Fruit fly (Drosophila melanogaster) whole organism, embryonic: ENCODE measurements around the gene CG15696.

Experiments
- BtbVII ChIP-seq: fragments of 200-800 bp; sonication (Bioruptor generic); optimal IDR thresholded peaks from 3 replicates; lab custom pipeline; 2017; ENCODE audit warnings: missing biosample characterization, mild to moderate bottlenecking, missing genetic modification characterization
- CG10321 ChIP-seq: fragments of 200-800 bp; sonication (Bioruptor generic); IDR thresholded peaks from 2 replicates; pipeline ENCODE4 v1.3.6; 2022; ENCODE audit warnings: missing biosample characterization, missing genetic modification characterization
- CG10979 ChIP-seq: fragments of 200-800 bp; sonication (Bioruptor generic); optimal IDR thresholded peaks from 2 replicates; lab custom pipeline; 2018; ENCODE audit warnings: missing biosample characterization, mild to moderate bottlenecking, missing genetic modification characterization, moderate library complexity
- CG11085 ChIP-seq: fragments of 200-800 bp; sonication (Bioruptor generic); IDR thresholded peaks from 2 replicates; pipeline ENCODE4 v1.3.6; 2022; ENCODE audit warnings: missing biosample characterization, missing genetic modification characterization
- CG13123 ChIP-seq: fragments of 200-800 bp; sonication (Bioruptor generic); optimal IDR thresholded peaks from 2 replicates; lab custom pipeline; 2016; ENCODE audit warnings: missing biosample characterization, missing genetic modification characterization
- CG17328 ChIP-seq: fragments of 200-800 bp; sonication (Bioruptor generic); IDR thresholded peaks from 2 replicates; pipeline ENCODE4 v1.3.6; 2022; ENCODE audit warnings: missing biosample characterization, missing genetic modification characterization
- CG17802 ChIP-seq: fragments of 200-800 bp; sonication (Bioruptor generic); optimal IDR thresholded peaks from 2 replicates; lab custom pipeline; 2018; ENCODE audit warnings: missing biosample characterization, mild to moderate bottlenecking, missing genetic modification characterization, moderate library complexity
- CG1792 ChIP-seq: fragments of 200-800 bp; sonication (Bioruptor generic); optimal IDR thresholded peaks from 2 replicates; lab custom pipeline; 2016; ENCODE audit warnings: missing biosample characterization, missing genetic modification characterization
- CG18011 ChIP-seq: fragments of 200-800 bp; sonication (Bioruptor generic); optimal IDR thresholded peaks from 2 replicates; lab custom pipeline; 2017; ENCODE audit warnings: missing biosample characterization, missing genetic modification characterization, mild to moderate bottlenecking, moderate library complexity, missing genotype
- CG18599 ChIP-seq: fragments of 200-800 bp; sonication (Bioruptor generic); optimal IDR thresholded peaks from 3 replicates; lab custom pipeline; 2017; ENCODE audit warnings: missing biosample characterization, missing genetic modification characterization, mild to moderate bottlenecking, moderate library complexity, missing genetic modification reagents
- CG2678 ChIP-seq: fragments of 200-800 bp; sonication (Bioruptor generic); optimal IDR thresholded peaks from 3 replicates; lab custom pipeline; 2019; ENCODE audit warnings: missing biosample characterization, mild to moderate bottlenecking, missing genetic modification characterization, moderate library complexity
- CG3838 ChIP-seq: fragments of 200-800 bp; sonication (Bioruptor generic); optimal IDR thresholded peaks from 3 replicates; lab custom pipeline; 2016; ENCODE audit warnings: missing biosample characterization, missing genetic modification characterization
- CG42726 ChIP-seq: fragments of 200-800 bp; sonication (Bioruptor generic); IDR thresholded peaks from 2 replicates; pipeline ENCODE4 v1.3.6; 2022; ENCODE audit warnings: missing biosample characterization, missing genetic modification characterization; ENCODE audit not compliant: partially characterized antibody
- CG4854 ChIP-seq: fragments of 200-800 bp; sonication (Bioruptor generic); optimal IDR thresholded peaks from 2 replicates; lab custom pipeline; 2016; ENCODE audit warnings: missing biosample characterization, missing genetic modification characterization, inconsistent platforms
- CG6272 ChIP-seq: fragments of 200-800 bp; sonication (Bioruptor generic); IDR thresholded peaks from 2 replicates; pipeline ENCODE4 v1.3.6; 2022; ENCODE audit warnings: missing biosample characterization, missing genetic modification characterization
- CG7357 ChIP-seq: fragments of 200-800 bp; sonication (Bioruptor generic); IDR thresholded peaks from 3 replicates; pipeline ENCODE4 v1.3.6; 2022; ENCODE audit warnings: missing biosample characterization, missing genetic modification characterization
- CG9609 ChIP-seq: fragments of 200-800 bp; sonication (Bioruptor generic); optimal IDR thresholded peaks from 3 replicates; lab custom pipeline; 2016; ENCODE audit warnings: missing biosample characterization, missing genetic modification characterization
- CG9797 ChIP-seq: fragments of 200-800 bp; sonication (Bioruptor generic); optimal IDR thresholded peaks from 3 replicates; lab custom pipeline; 2018; ENCODE audit warnings: missing biosample characterization, mild to moderate bottlenecking, missing genetic modification characterization
- CrebB ChIP-seq: fragments of 200-800 bp; sonication (Bioruptor generic); optimal IDR thresholded peaks from 3 replicates; lab custom pipeline; 2018; ENCODE audit warnings: missing biosample characterization, mild to moderate bottlenecking, missing genetic modification characterization
- D19A ChIP-seq: fragments of 200-800 bp; optimal IDR thresholded peaks from 3 replicates; lab custom pipeline; 2019; ENCODE audit warnings: missing biosample characterization, mild to moderate bottlenecking, missing genetic modification characterization, moderate library complexity
- Ets65A ChIP-seq: fragments of 200-800 bp; sonication (Bioruptor generic); peaks from one replicate; lab custom pipeline; 2016; ENCODE audit warnings: missing biosample characterization, missing genetic modification characterization
- Med ChIP-seq: fragments of 200-800 bp; sonication (Bioruptor generic); peaks from one replicate; lab custom pipeline; 2016; ENCODE audit warnings: missing biosample characterization, missing genetic modification characterization, mild to moderate bottlenecking, inconsistent platforms, moderate library complexity
- Meics ChIP-seq: fragments of 200-800 bp; sonication (Bioruptor generic); optimal IDR thresholded peaks from 2 replicates; lab custom pipeline; 2017; ENCODE audit warnings: missing biosample characterization, mild to moderate bottlenecking, missing genetic modification characterization
- Nf-YB ChIP-seq: fragments of 200-800 bp; sonication (Bioruptor generic); optimal IDR thresholded peaks from 3 replicates; lab custom pipeline; 2019; ENCODE audit warnings: missing biosample characterization, mild to moderate bottlenecking, missing genetic modification characterization, moderate library complexity
- Optix ChIP-seq: fragments of 200-800 bp; sonication (Bioruptor generic); IDR thresholded peaks from 3 replicates; pipeline ENCODE4 v1.3.6; 2022; ENCODE audit warnings: missing biosample characterization, missing genetic modification characterization
- Ptx1 ChIP-seq: fragments of 200-800 bp; sonication (Bioruptor generic); IDR thresholded peaks from 2 replicates; pipeline ENCODE4 v1.3.6; 2022; ENCODE audit warnings: missing biosample characterization, missing genetic modification characterization
- Stat92E ChIP-seq, 3 experiments: fragments of >200 bp in 2 of 3; fragments of 200-800 bp in 1 of 3; sonication (Bioruptor generic) in 1 of 3; optimal IDR thresholded peaks; 2 replicates each; lab custom pipeline; 2017 to 2019; ENCODE audit warnings: missing biosample characterization in 3 of 3, missing genetic modification characterization in 3 of 3, mild to moderate bottlenecking in 1 of 3, moderate library complexity in 1 of 3
- Tbp ChIP-seq: fragments of >200 bp; optimal IDR thresholded peaks from 2 replicates; lab custom pipeline; 2018; ENCODE audit warnings: missing biosample characterization, missing genetic modification characterization
- Usf ChIP-seq: fragments of 200-800 bp; sonication (Bioruptor generic); optimal IDR thresholded peaks from 2 replicates; lab custom pipeline; 2017; ENCODE audit warnings: missing genotype, missing biosample characterization, missing genetic modification characterization
- abd-A ChIP-seq: fragments of 200-800 bp; sonication (Bioruptor generic); optimal IDR thresholded peaks from 3 replicates; lab custom pipeline; 2019; ENCODE audit warnings: missing biosample characterization, mild to moderate bottlenecking, missing genetic modification characterization, moderate library complexity
- cato ChIP-seq: fragments of 200-800 bp; sonication (Bioruptor generic); optimal IDR thresholded peaks from 2 replicates; lab custom pipeline; 2016; ENCODE audit warnings: missing biosample characterization, missing genetic modification characterization, borderline replicate concordance
- chm ChIP-seq: fragments of 200-800 bp; sonication (Bioruptor generic); IDR thresholded peaks from 2 replicates; pipeline ENCODE4 v1.3.6; 2022; ENCODE audit warnings: missing biosample characterization, missing genetic modification characterization
- cwo ChIP-seq: fragments of 200-800 bp; sonication (Bioruptor generic); optimal IDR thresholded peaks from 3 replicates; lab custom pipeline; 2017; ENCODE audit warnings: missing biosample characterization, missing genetic modification characterization, mild to moderate bottlenecking, moderate library complexity, missing genetic modification reagents
- dm ChIP-seq: fragments of 200-800 bp; sonication (Bioruptor generic); optimal IDR thresholded peaks from 3 replicates; lab custom pipeline; 2016; ENCODE audit warnings: missing biosample characterization, missing genetic modification characterization
- dmrt99B ChIP-seq: fragments of 200-800 bp; sonication (Bioruptor generic); optimal IDR thresholded peaks from 2 replicates; lab custom pipeline; 2018; ENCODE audit warnings: missing biosample characterization, mild to moderate bottlenecking, missing genetic modification characterization, moderate library complexity
- ems ChIP-seq: fragments of 200-800 bp; sonication (Bioruptor generic); optimal IDR thresholded peaks from 3 replicates; lab custom pipeline; 2016; ENCODE audit warnings: missing biosample characterization, missing genetic modification characterization
- en ChIP-seq: fragments of 200-800 bp; sonication (Bioruptor generic); optimal IDR thresholded peaks from 2 replicates; lab custom pipeline; 2016; ENCODE audit warnings: missing biosample characterization, missing genetic modification characterization
- gce ChIP-seq: fragments of 200-800 bp; sonication (Bioruptor generic); IDR thresholded peaks from 3 replicates; pipeline ENCODE4 v1.3.6; 2022; ENCODE audit warnings: missing biosample characterization, missing genetic modification characterization
- gem ChIP-seq: fragments of 200-800 bp; sonication (Bioruptor generic); optimal IDR thresholded peaks from 2 replicates; lab custom pipeline; 2019; ENCODE audit warnings: missing biosample characterization, mild to moderate bottlenecking, missing genetic modification characterization, moderate library complexity
- inv ChIP-seq: fragments of 200-800 bp; sonication (Bioruptor generic); IDR thresholded peaks from 2 replicates; pipeline ENCODE4 v1.3.6; 2022; ENCODE audit warnings: missing biosample characterization, missing genetic modification characterization; ENCODE audit not compliant: partially characterized antibody
- lilli ChIP-seq: fragments of 200-800 bp; sonication (Bioruptor generic); optimal IDR thresholded peaks from 3 replicates; lab custom pipeline; 2016; ENCODE audit warnings: missing biosample characterization, missing genetic modification characterization
- nmo ChIP-seq: fragments of 200-800 bp; sonication (Bioruptor generic); optimal IDR thresholded peaks from 2 replicates; lab custom pipeline; 2018; ENCODE audit warnings: missing biosample characterization, mild to moderate bottlenecking, missing genetic modification characterization, moderate library complexity
- pb ChIP-seq: fragments of 200-800 bp; sonication (Bioruptor generic); optimal IDR thresholded peaks from 3 replicates; lab custom pipeline; 2016; ENCODE audit warnings: missing biosample characterization, missing genetic modification characterization
- row ChIP-seq: fragments of 200-800 bp; sonication (Bioruptor generic); IDR thresholded peaks from 3 replicates; pipeline ENCODE4 v1.3.6; 2022; ENCODE audit warnings: missing biosample characterization, missing genetic modification characterization
- sens ChIP-seq: fragments of 200-800 bp; sonication (Bioruptor generic); peaks from one replicate; lab custom pipeline; 2016; ENCODE audit warnings: missing biosample characterization, missing genetic modification characterization
- sens-2 ChIP-seq: fragments of 200-800 bp; sonication (Bioruptor generic); IDR thresholded peaks from 2 replicates; pipeline ENCODE4 v1.3.6; 2022; ENCODE audit warnings: missing biosample characterization, missing genetic modification characterization
- sisA ChIP-seq: fragments of 200-800 bp; sonication (Bioruptor generic); IDR thresholded peaks from 2 replicates; pipeline ENCODE4 v1.3.6; 2022; ENCODE audit warnings: missing biosample characterization, missing genetic modification characterization
- stc ChIP-seq: fragments of 200-800 bp; sonication (Bioruptor generic); IDR thresholded peaks from 2 replicates; pipeline ENCODE4 v1.3.6; 2022; ENCODE audit warnings: missing biosample characterization, missing genetic modification characterization
- ttk ChIP-seq: fragments of 200-800 bp; sonication (Bioruptor generic); IDR thresholded peaks from 2 replicates; pipeline ENCODE4 v2.1.2; 2022; ENCODE audit warnings: missing biosample characterization, missing genetic modification characterization
- twi ChIP-seq: fragments of 200-800 bp; optimal IDR thresholded peaks from 2 replicates; lab custom pipeline; 2019; ENCODE audit warnings: missing biosample characterization, mild to moderate bottlenecking, missing genetic modification characterization, moderate library complexity
- unpg ChIP-seq: fragments of 200-800 bp; sonication (Bioruptor generic); optimal IDR thresholded peaks from 3 replicates; lab custom pipeline; 2018; ENCODE audit warnings: missing biosample characterization, mild to moderate bottlenecking, missing genetic modification characterization, moderate library complexity

CG15696 gene

dm6 chr3R:20845493-20845892 is 1.4 kb upstream of the CG15696 start (continued):
- TF ChIP-seq Optix (GFP tag; lab: Robert Waterston, UW): no peak
- TF ChIP-seq lilli (GFP tag; lab: Kevin White, UChicago): no peak
- TF ChIP-seq Stat92E (GFP tag; optimal IDR thresholded peaks at IDR 0.05; lab: Kevin White, UChicago): no peak
- peak; percentile 25 for TF ChIP-seq dmrt99B
- no peak for TF ChIP-seq cato (GFP tag; lab: Kevin White, UChicago)
- TF ChIP-seq CG9797 (GFP tag; lab: Kevin White, UChicago): no peak
- no peak for TF ChIP-seq CG17328 (GFP tag; lab: Robert Waterston, UW)
- TF ChIP-seq unpg (GFP tag; lab: Kevin White, UChicago): no peak
- no peak for TF ChIP-seq CG18011 (GFP tag; lab: Kevin White, UChicago)
- no peak for TF ChIP-seq CG10979 (tag; lab: Kevin White, UChicago)
- no peak for TF ChIP-seq stc (GFP tag; lab: Robert Waterston, UW)
- no peak for TF ChIP-seq CG4854 (GFP tag; lab: Kevin White, UChicago)
- no peak for TF ChIP-seq CrebB (tag; lab: Kevin White, UChicago)
- TF ChIP-seq sens-2 (GFP tag; lab: Robert Waterston, UW): no peak
- TF ChIP-seq Usf (GFP tag; lab: Kevin White, UChicago): no peak
- no peak for TF ChIP-seq ttk
- no peak for TF ChIP-seq BtbVII (GFP tag; lab: Kevin White, UChicago)
- TF ChIP-seq CG11085 (GFP tag; lab: Robert Waterston, UW): no peak
- no peak for TF ChIP-seq CG42726 (GFP tag; lab: Robert Waterston, UW)
- no peak for TF ChIP-seq cwo
- TF ChIP-seq dm (GFP tag; lab: Kevin White, UChicago): no peak
- TF ChIP-seq CG9609 (GFP tag; lab: Kevin White, UChicago): no peak
- TF ChIP-seq twi: no peak

- TF ChIP-seq CG13123 (GFP tag; lab: Kevin White, UChicago) (no peak), nmo (GFP tag; lab: Kevin White, UChicago) (no peak), sens (GFP tag; lab: Kevin White, UChicago) (peak; percentile 45), chm (GFP tag; lab: Robert Waterston, UW) (no peak), Ptx1 (GFP tag; lab: Robert Waterston, UW) (peak; percentile 28; the same call in 1 of the 2 replicates), CG7357 (GFP tag; lab: Robert Waterston, UW) (no peak), Med (GFP tag; lab: Kevin White, UChicago) (peak; percentile 58), CG17802 (tag; lab: Kevin White, UChicago) (no peak), Ets65A (GFP tag; lab: Kevin White, UChicago) (peak; percentile 21), en (no peak), inv (GFP tag; lab: Robert Waterston, UW) (no peak), gem (peak; percentile 28), CG9797 (GFP tag; lab: Kevin White, UChicago) (no peak), Nf-YB (peak; percentile 64), abd-A (tag; lab: Kevin White, UChicago) (no peak), CG18599 (GFP tag; lab: Kevin White, UChicago) (peak; percentile 23), Tbp (GFP tag; lab: Kevin White, UChicago) (no peak), CG1792 (GFP tag; lab: Kevin White, UChicago) (no peak), CG3838 (no peak), CG6272 (GFP tag; lab: Robert Waterston, UW) (no peak), CG10321 (GFP tag; lab: Robert Waterston, UW) (no peak), ems (GFP tag; lab: Kevin White, UChicago) (no peak), Meics (peak; percentile 6), sisA (GFP tag; lab: Robert Waterston, UW) (no peak), pb (GFP tag; lab: Kevin White, UChicago) (no peak), CG2678 (peak; percentile 29), row (0 out of 3 replicates have a peak, but pooled peaks have one; percentile 12), gce (GFP tag; lab: Robert Waterston, UW) (no peak), D19A (tag; lab: Kevin White, UChicago) (peak; percentile 94), CG10979 (tag; lab: Kevin White, UChicago) (peak; percentile 3)
Observed at dm6 chr3R:20846316-20846715, 552 bp upstream of the CG15696 start.
